Worm (Caenorhabditis elegans) whole organism, L4 larva: ENCODE results near the gene Y32B12B.1.
A peak's percentile ranks its signal among the peaks of the same experiment; 100 is the strongest.

Experiments used
- F26F4.8 ChIP-seq: fragments of 200-800 bp; sonication (Bioruptor generic); conservative IDR thresholded peaks from 2 replicates; pipeline ENCODE4 v1.3.6; 2022; ENCODE audit warnings: missing genetic modification characterization, missing compliant biosample characterization
- aha-1 ChIP-seq: fragments of 150-350 bp; peaks from one replicate; lab custom pipeline; 2014; ENCODE audit warnings: missing biosample characterization, missing genetic modification characterization
- attf-4 ChIP-seq: sonication (generic microtip); optimal IDR thresholded peaks from 3 replicates; lab custom pipeline; 2017; ENCODE audit warnings: missing biosample characterization, missing genetic modification characterization
- dve-1 ChIP-seq: sonication (generic microtip); optimal IDR thresholded peaks from 2 replicates; lab custom pipeline; 2017; ENCODE audit warnings: antibody characterized with exemption, mild to moderate bottlenecking, missing genetic modification characterization, missing compliant biosample characterization; ENCODE audit not compliant: insufficient read depth
- hlh-30 ChIP-seq: sonication (generic microtip); optimal IDR thresholded peaks from 2 replicates; lab custom pipeline; 2017; ENCODE audit warnings: antibody characterized with exemption, mild to moderate bottlenecking, missing genetic modification characterization, missing compliant biosample characterization; ENCODE audit not compliant: insufficient read depth
- lin-38 ChIP-seq: fragments of 200-800 bp; sonication (Bioruptor generic); IDR thresholded peaks from 2 replicates; pipeline ENCODE4 v1.3.6; 2022; ENCODE audit warnings: missing genetic modification reagents, missing genetic modification characterization, missing compliant biosample characterization
- lin-39 ChIP-seq: fragments of 150-350 bp; optimal IDR thresholded peaks from 2 replicates; lab custom pipeline; 2014; ENCODE audit warnings: missing biosample characterization, missing genetic modification reagents, missing genetic modification characterization
- mes-2 ChIP-seq: sonication (generic microtip); optimal IDR thresholded peaks from 2 replicates; lab custom pipeline; 2016; ENCODE audit warnings: missing genotype, mild to moderate bottlenecking, missing genetic modification characterization, missing compliant biosample characterization; ENCODE audit not compliant: poor library complexity, severe bottlenecking
- nhr-237 ChIP-seq: sonication (generic microtip); optimal IDR thresholded peaks from 2 replicates; lab custom pipeline; 2017; ENCODE audit warnings: missing biosample characterization, missing genetic modification characterization
- nhr-42 ChIP-seq: fragments of 200-800 bp; sonication (Bioruptor generic); IDR thresholded peaks from 2 replicates; pipeline ENCODE4 v1.3.6; 2022; ENCODE audit warnings: missing genetic modification characterization, missing compliant biosample characterization
- nhr-76 ChIP-seq: fragments of 150-350 bp; optimal IDR thresholded peaks from 2 replicates; lab custom pipeline; 2014; ENCODE audit warnings: missing biosample characterization, missing genetic modification characterization
- sdz-12 ChIP-seq: fragments of 200-800 bp; sonication (Bioruptor generic); optimal IDR thresholded peaks from 2 replicates; lab custom pipeline; 2018; ENCODE audit warnings: mild to moderate bottlenecking, missing genetic modification characterization, missing compliant biosample characterization
- spr-3 ChIP-seq: fragments of 200-800 bp; sonication (Bioruptor generic); optimal IDR thresholded peaks from 2 replicates; lab custom pipeline; 2018; ENCODE audit warnings: mild to moderate bottlenecking, missing genetic modification characterization, missing compliant biosample characterization

The Y32B12B.1 gene

DNA sequence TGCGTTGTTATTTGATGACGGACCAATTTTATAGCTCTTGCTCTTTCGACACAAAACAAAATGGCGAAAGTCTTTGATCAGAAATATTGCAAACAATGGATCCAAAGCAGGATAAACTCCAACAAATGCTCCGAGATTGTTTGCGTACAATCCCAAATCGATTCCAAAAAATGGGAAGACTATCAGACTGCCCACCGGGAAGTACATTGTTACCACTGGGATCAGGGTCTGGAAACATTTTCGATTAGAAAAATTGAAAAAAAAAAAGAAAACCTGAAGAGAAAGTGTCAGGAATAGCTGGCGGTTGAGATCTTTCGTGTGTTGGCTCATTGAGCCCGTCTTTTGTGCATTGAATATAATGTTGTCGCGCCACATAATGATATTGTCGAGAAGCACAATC, 44.3 kb downstream of the Y32B12B.1 start:
- TF ChIP-seq hlh-30 (tag; lab: Kevin White, UChicago): no peak
- peak; percentile 46 for TF ChIP-seq aha-1 (tag; lab: Kevin White, UChicago)

DNA sequence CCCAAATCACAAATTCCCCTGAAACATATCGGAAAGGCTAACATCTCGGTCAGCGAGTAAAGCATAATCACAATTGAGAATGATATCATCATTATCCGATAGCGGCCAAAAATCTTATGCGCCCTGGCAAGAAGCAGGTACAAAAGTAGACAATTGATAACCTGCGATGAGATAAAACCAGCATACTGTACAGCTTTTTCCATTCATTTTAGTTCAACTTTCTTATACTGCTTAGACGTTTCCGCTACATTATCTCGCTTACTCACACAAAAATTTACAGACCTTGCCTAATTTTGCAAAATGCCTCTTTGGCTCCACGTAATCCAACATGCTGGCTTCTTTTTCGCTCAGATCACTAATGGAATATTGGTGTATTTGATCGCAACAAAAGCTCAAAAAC, 46.2 kb downstream of the Y32B12B.1 start, which contains the start of gene str-150:
TSS of gene str-150 (plus strand) at position 301 of the 400 bp plus-strand sequence.
- TF ChIP-seq lin-38 (GFP tag; lab: Robert Waterston, UW): no peak
- no peak for TF ChIP-seq mes-2 (tag; lab: Kevin White, UChicago)
- TF ChIP-seq attf-4 (tag; lab: Kevin White, UChicago): no peak
- no peak for TF ChIP-seq sdz-12 (GFP tag; lab: Kevin White, UChicago)
- TF ChIP-seq lin-39 (tag; lab: Kevin White, UChicago): no peak
- TF ChIP-seq nhr-237: no peak
- TF ChIP-seq dve-1 (tag; lab: Kevin White, UChicago): no peak
- TF ChIP-seq F26F4.8 (GFP tag; lab: Robert Waterston, UW): no peak
- no peak for TF ChIP-seq nhr-76 (tag; lab: Kevin White, UChicago)
- TF ChIP-seq nhr-42 (GFP tag; lab: Robert Waterston, UW): no peak
- no peak for TF ChIP-seq spr-3
